Worm (Caenorhabditis elegans) whole organism, L1 larva: ENCODE measurements around the gene srw-59.

Experiments
- blmp-1 ChIP-seq: fragments of 150-350 bp; optimal IDR thresholded peaks from 2 replicates; lab custom pipeline; 2014; ENCODE audit warnings: missing biosample characterization, missing genetic modification characterization
- unc-62 ChIP-seq: fragments of 150-350 bp; optimal IDR thresholded peaks from 2 replicates; lab custom pipeline; 2014; ENCODE audit warnings: missing biosample characterization, missing genetic modification reagents, missing genetic modification characterization
- zag-1 ChIP-seq: fragments of 150-350 bp; optimal IDR thresholded peaks from 2 replicates; lab custom pipeline; 2014; ENCODE audit warnings: missing biosample characterization, missing genetic modification characterization

DNA sequence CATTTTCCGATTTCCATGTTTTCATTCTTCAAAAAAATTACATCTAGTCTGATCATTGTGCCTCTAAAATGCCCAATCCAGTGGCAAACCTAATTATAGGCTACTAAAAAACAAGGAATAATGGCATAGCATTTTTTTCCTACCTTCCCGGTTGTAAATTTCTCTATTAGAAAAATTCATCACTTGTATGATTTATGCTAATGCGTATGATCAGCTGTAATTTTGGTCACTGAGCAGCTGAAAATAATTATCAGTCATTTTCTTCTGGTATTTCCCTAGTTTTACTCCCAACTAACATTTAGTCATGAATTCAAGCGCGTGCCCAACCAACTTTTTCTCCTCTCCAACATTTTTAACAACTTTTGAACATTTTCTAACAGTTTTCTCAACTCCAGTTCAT is 4.7 kb upstream of the srw-59 start, which contains the start of gene srh-186:
- TF ChIP-seq zag-1 (tag; lab: Kevin White, UChicago) (no peak), blmp-1 (tag; lab: Kevin White, UChicago) (no peak), unc-62 (GFP tag; lab: Kevin White, UChicago) (no peak)
